Worm (Caenorhabditis elegans): Measurements from ENCODE around the gene clc-11.

DNA sequence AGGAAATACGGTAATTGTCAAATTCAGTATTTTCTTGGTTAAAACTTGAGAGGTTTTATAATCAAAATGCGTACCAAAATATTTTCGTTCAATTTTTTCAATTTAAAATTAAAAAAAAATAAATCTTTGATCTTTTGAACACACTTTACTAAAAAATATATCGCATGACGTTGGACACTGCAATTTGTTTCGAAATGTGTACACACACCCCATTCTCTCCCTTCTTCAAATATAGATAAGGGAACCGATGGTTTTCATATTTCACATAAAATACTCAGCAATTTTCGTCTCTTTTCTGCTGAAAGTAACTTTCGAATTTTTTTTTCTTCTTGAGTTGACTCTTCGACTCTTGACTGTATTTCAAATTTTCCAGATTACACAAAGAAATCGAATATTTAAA lies 18.0 kb downstream of the clc-11 start:
- no peak for TF ChIP-seq ceh-18 (tag; optimal IDR thresholded peaks at IDR 0.05)
- TF ChIP-seq ama-1 (optimal IDR thresholded peaks at IDR 0.05), result no peak
- no peak for TF ChIP-seq elt-2 (tag; optimal IDR thresholded peaks at IDR 0.05)
- no peak for TF ChIP-seq fkh-10 (GFP tag; optimal IDR thresholded peaks at IDR 0.05)
- no peak for TF ChIP-seq hlh-6 (tag; optimal IDR thresholded peaks at IDR 0.05)
- no peak for TF ChIP-seq C38D4.7 (GFP tag; optimal IDR thresholded peaks at IDR 0.05)
- no peak for TF ChIP-seq unc-55 (GFP tag; optimal IDR thresholded peaks at IDR 0.05)
- no peak for TF ChIP-seq pqm-1 (tag; optimal IDR thresholded peaks at IDR 0.05)
- no peak for TF ChIP-seq hlh-8 (tag; optimal IDR thresholded peaks at IDR 0.05)
- TF ChIP-seq ets-4 (tag; optimal IDR thresholded peaks at IDR 0.05), result no peak
- no peak for TF ChIP-seq pha-4 (tag; optimal IDR thresholded peaks at IDR 0.05)

All from whole organism, late embryonic.